Fruit fly (Drosophila melanogaster) whole organism, embryonic: ENCODE measurements around the gene Vha14-2.

Source experiments
- Abd-B ChIP-seq: fragments of 200-800 bp; sonication (Bioruptor generic); optimal IDR thresholded peaks from 2 replicates; lab custom pipeline; 2018; ENCODE audit warnings: missing biosample characterization, mild to moderate bottlenecking, missing genetic modification characterization, moderate library complexity
- Asciz ChIP-seq: fragments of 200-800 bp; sonication (Bioruptor generic); optimal IDR thresholded peaks from 2 replicates; lab custom pipeline; 2017; ENCODE audit warnings: missing biosample characterization, mild to moderate bottlenecking, missing genetic modification characterization, missing genetic modification reagents
- Bteb2 ChIP-seq: fragments of 200-800 bp; sonication (Bioruptor generic); optimal IDR thresholded peaks from 2 replicates; lab custom pipeline; 2016; ENCODE audit warnings: missing biosample characterization, missing genetic modification characterization
- CG10147 ChIP-seq: fragments of 200-800 bp; sonication (Bioruptor generic); optimal IDR thresholded peaks from 2 replicates; lab custom pipeline; 2019; ENCODE audit warnings: missing biosample characterization, mild to moderate bottlenecking, missing genetic modification characterization, moderate library complexity
- CG14014 ChIP-seq: fragments of 200-800 bp; sonication (Bioruptor generic); IDR thresholded peaks from 2 replicates; pipeline ENCODE4 v1.3.6; 2022; ENCODE audit warnings: missing biosample characterization, missing genetic modification characterization
- CG14050 ChIP-seq: fragments of 200-800 bp; sonication (Bioruptor generic); IDR thresholded peaks from 3 replicates; pipeline ENCODE4 v1.3.6; 2022; ENCODE audit warnings: missing biosample characterization, missing genetic modification characterization
- CG1602 ChIP-seq: fragments of 200-800 bp; sonication (Bioruptor generic); optimal IDR thresholded peaks from 3 replicates; lab custom pipeline; 2016; ENCODE audit warnings: missing biosample characterization, missing genetic modification characterization
- CG16779 ChIP-seq: fragments of 200-800 bp; sonication (Bioruptor generic); IDR thresholded peaks from 2 replicates; pipeline ENCODE4 v1.3.6; 2022; ENCODE audit warnings: missing biosample characterization, missing genetic modification characterization
- CG16813 ChIP-seq: fragments of 200-800 bp; sonication (Bioruptor generic); IDR thresholded peaks from 3 replicates; pipeline ENCODE4 v1.3.6; 2022; ENCODE audit warnings: missing biosample characterization, missing genetic modification characterization; ENCODE audit not compliant: partially characterized antibody
- CG2202 ChIP-seq: fragments of 200-800 bp; sonication (Bioruptor generic); optimal IDR thresholded peaks from 2 replicates; lab custom pipeline; 2018; ENCODE audit warnings: missing biosample characterization, mild to moderate bottlenecking, missing genetic modification characterization
- CG3163 ChIP-seq: fragments of 200-800 bp; sonication (Bioruptor generic); optimal IDR thresholded peaks from 3 replicates; lab custom pipeline; 2016; ENCODE audit warnings: missing biosample characterization, missing genetic modification characterization
- CG32767 ChIP-seq: fragments of 200-800 bp; sonication (Bioruptor generic); IDR thresholded peaks from 2 replicates; pipeline ENCODE4 v1.3.6; 2022; ENCODE audit warnings: missing biosample characterization, missing genetic modification characterization
- CG4328 ChIP-seq: fragments of 200-800 bp; sonication (Bioruptor generic); optimal IDR thresholded peaks from 3 replicates; lab custom pipeline; 2017; ENCODE audit warnings: missing biosample characterization, missing genetic modification reagents, missing genetic modification characterization
- CG4424 ChIP-seq: fragments of 200-800 bp; sonication (Bioruptor generic); optimal IDR thresholded peaks from 3 replicates; lab custom pipeline; 2016; ENCODE audit warnings: missing biosample characterization, missing genetic modification characterization
- CG7928 ChIP-seq: fragments of 200-800 bp; sonication (Bioruptor generic); optimal IDR thresholded peaks from 2 replicates; lab custom pipeline; 2017; ENCODE audit warnings: missing biosample characterization, mild to moderate bottlenecking, missing genetic modification characterization
- CG8478 ChIP-seq: fragments of >200 bp; optimal IDR thresholded peaks from 2 replicates; lab custom pipeline; 2018
- CG9876 ChIP-seq: fragments of 200-800 bp; sonication (Bioruptor generic); optimal IDR thresholded peaks from 2 replicates; lab custom pipeline; 2016; ENCODE audit warnings: missing biosample characterization, missing genetic modification characterization
- CTCF ChIP-seq: fragments of 200-800 bp; sonication (Bioruptor generic); optimal IDR thresholded peaks from 2 replicates; lab custom pipeline; 2017; ENCODE audit warnings: missing biosample characterization, mild to moderate bottlenecking, missing genetic modification characterization, moderate library complexity
- Dbx ChIP-seq: fragments of 200-800 bp; sonication (Bioruptor generic); IDR thresholded peaks from 3 replicates; pipeline ENCODE4 v1.3.6; 2022; ENCODE audit warnings: missing biosample characterization, missing genetic modification characterization
- ERR ChIP-seq: fragments of 200-800 bp; sonication (Bioruptor generic); optimal IDR thresholded peaks from 2 replicates; lab custom pipeline; 2016; ENCODE audit warnings: missing biosample characterization, missing genetic modification characterization
- Ets65A ChIP-seq: fragments of 200-800 bp; sonication (Bioruptor generic); peaks from one replicate; lab custom pipeline; 2016; ENCODE audit warnings: missing biosample characterization, missing genetic modification characterization
- GATAe ChIP-seq: fragments of 200-800 bp; sonication (Bioruptor generic); conservative IDR thresholded peaks from 2 replicates; pipeline ENCODE4 v1.3.6; 2022; ENCODE audit warnings: missing biosample characterization, missing genetic modification characterization
- HmgZ ChIP-seq: fragments of 200-800 bp; sonication (Bioruptor generic); optimal IDR thresholded peaks from 2 replicates; lab custom pipeline; 2018; ENCODE audit warnings: missing biosample characterization, mild to moderate bottlenecking, missing genetic modification characterization
- Hmr ChIP-seq: fragments of 200-800 bp; sonication (Bioruptor generic); optimal IDR thresholded peaks from 3 replicates; lab custom pipeline; 2017; ENCODE audit warnings: mild to moderate bottlenecking, missing biosample characterization, missing genetic modification reagents, missing genetic modification characterization
- Nf-YB ChIP-seq: fragments of 200-800 bp; sonication (Bioruptor generic); optimal IDR thresholded peaks from 3 replicates; lab custom pipeline; 2019; ENCODE audit warnings: missing biosample characterization, mild to moderate bottlenecking, missing genetic modification characterization, moderate library complexity
- Opbp ChIP-seq: fragments of 200-800 bp; sonication (Bioruptor generic); IDR thresholded peaks from 3 replicates; pipeline ENCODE4 v1.3.6; 2022; ENCODE audit warnings: missing biosample characterization, missing genetic modification characterization; ENCODE audit not compliant: partially characterized antibody
- Ptx1 ChIP-seq: fragments of 200-800 bp; sonication (Bioruptor generic); IDR thresholded peaks from 2 replicates; pipeline ENCODE4 v1.3.6; 2022; ENCODE audit warnings: missing biosample characterization, missing genetic modification characterization
- Trl ChIP-seq, 3 experiments: fragments of >200 bp in 2 of 3; fragments of 200-800 bp in 1 of 3; sonication (Bioruptor generic) in 1 of 3; optimal IDR thresholded peaks; 2 replicates in 1 of 3; 3 replicates in 2 of 3; lab custom pipeline; 2016 to 2017; ENCODE audit warnings: missing biosample characterization in 1 of 3, missing genetic modification characterization in 1 of 3
- amos ChIP-seq: fragments of 200-800 bp; sonication (Bioruptor generic); IDR thresholded peaks from 2 replicates; pipeline ENCODE4 v1.3.6; 2022; ENCODE audit warnings: missing biosample characterization, missing genetic modification characterization; ENCODE audit not compliant: partially characterized antibody
- cg ChIP-seq: fragments of 200-800 bp; sonication (Bioruptor generic); optimal IDR thresholded peaks from 3 replicates; lab custom pipeline; 2019; ENCODE audit warnings: missing biosample characterization, mild to moderate bottlenecking, missing genetic modification characterization, moderate library complexity
- crc ChIP-seq: fragments of 200-800 bp; sonication (Bioruptor generic); optimal IDR thresholded peaks from 2 replicates; lab custom pipeline; 2016; ENCODE audit warnings: missing biosample characterization, missing genetic modification characterization
- ewg ChIP-seq: fragments of 200-800 bp; sonication (Bioruptor generic); optimal IDR thresholded peaks from 3 replicates; lab custom pipeline; 2017; ENCODE audit warnings: mild to moderate bottlenecking, missing biosample characterization, missing genetic modification reagents, missing genetic modification characterization
- fru ChIP-seq: fragments of >200 bp; optimal IDR thresholded peaks from 2 replicates; lab custom pipeline; 2017
- hkb ChIP-seq, 2 experiments: fragments of 200-800 bp in 1 of 2; fragments of >200 bp in 1 of 2; sonication (Bioruptor generic) in 1 of 2; IDR thresholded peaks in 1 of 2; optimal IDR thresholded peaks in 1 of 2; 2 replicates each; pipeline versions ENCODE4 v1.3.6 to Lab custom; 2017 to 2022; ENCODE audit warnings: missing biosample characterization in 1 of 2, missing genetic modification characterization in 1 of 2
- ken ChIP-seq: fragments of 200-800 bp; sonication (Bioruptor generic); IDR thresholded peaks from 3 replicates; pipeline ENCODE4 v1.3.6; 2022; ENCODE audit warnings: missing biosample characterization, missing genetic modification characterization
- mirr ChIP-seq: fragments of 200-800 bp; sonication (Bioruptor generic); optimal IDR thresholded peaks from 3 replicates; lab custom pipeline; 2018; ENCODE audit warnings: missing biosample characterization, mild to moderate bottlenecking, missing genetic modification characterization
- mld ChIP-seq: fragments of 200-800 bp; sonication (Bioruptor generic); IDR thresholded peaks from 3 replicates; pipeline ENCODE4 v1.3.6; 2022; ENCODE audit warnings: missing biosample characterization, missing genetic modification characterization; ENCODE audit not compliant: partially characterized antibody
- oc ChIP-seq: fragments of 200-800 bp; sonication (Bioruptor generic); optimal IDR thresholded peaks from 2 replicates; lab custom pipeline; 2018; ENCODE audit warnings: missing biosample characterization, mild to moderate bottlenecking, missing genetic modification characterization, moderate library complexity
- pho ChIP-seq: fragments of 200-800 bp; sonication (Bioruptor generic); optimal IDR thresholded peaks from 2 replicates; lab custom pipeline; 2016; ENCODE audit warnings: missing biosample characterization, missing genetic modification characterization
- pita ChIP-seq: fragments of 200-800 bp; sonication (Bioruptor generic); optimal IDR thresholded peaks from 2 replicates; lab custom pipeline; 2017; ENCODE audit warnings: missing biosample characterization, mild to moderate bottlenecking, missing genetic modification characterization
- prd ChIP-seq, 3 experiments: fragments of >200 bp in 2 of 3; fragments of 200-800 bp in 1 of 3; sonication (Bioruptor generic) in 1 of 3; optimal IDR thresholded peaks in 2 of 3; IDR thresholded peaks in 1 of 3; 2 replicates in 2 of 3; 3 replicates in 1 of 3; pipeline versions ENCODE4 v1.3.6 to Lab custom; 2017 to 2022; ENCODE audit warnings: missing biosample characterization in 1 of 3, missing genetic modification characterization in 1 of 3
- repo ChIP-seq: fragments of 200-800 bp; sonication (Bioruptor generic); optimal IDR thresholded peaks from 2 replicates; lab custom pipeline; 2016; ENCODE audit warnings: missing biosample characterization, missing genetic modification characterization
- sisA ChIP-seq: fragments of 200-800 bp; sonication (Bioruptor generic); IDR thresholded peaks from 2 replicates; pipeline ENCODE4 v1.3.6; 2022; ENCODE audit warnings: missing biosample characterization, missing genetic modification characterization
- slbo ChIP-seq: fragments of 200-800 bp; sonication (Bioruptor generic); IDR thresholded peaks from 2 replicates; pipeline ENCODE4 v1.3.6; 2022; ENCODE audit warnings: missing biosample characterization, missing genetic modification characterization
- sqz ChIP-seq: fragments of 200-800 bp; sonication (Bioruptor generic); optimal IDR thresholded peaks from 3 replicates; lab custom pipeline; 2018; ENCODE audit warnings: missing biosample characterization, mild to moderate bottlenecking, missing genetic modification characterization
- stwl ChIP-seq: fragments of 200-800 bp; sonication (Bioruptor generic); optimal IDR thresholded peaks from 3 replicates; lab custom pipeline; 2018; ENCODE audit warnings: missing biosample characterization, mild to moderate bottlenecking, missing genetic modification characterization, moderate library complexity
- vfl ChIP-seq: fragments of 200-800 bp; sonication (Bioruptor generic); optimal IDR thresholded peaks from 2 replicates; lab custom pipeline; 2016; ENCODE audit warnings: missing biosample characterization, missing genetic modification characterization
- vnd ChIP-seq: fragments of 200-800 bp; sonication (Bioruptor generic); IDR thresholded peaks from 3 replicates; pipeline ENCODE4 v1.3.6; 2022; ENCODE audit warnings: missing biosample characterization, missing genetic modification characterization; ENCODE audit not compliant: partially characterized antibody
- vvl ChIP-seq: fragments of 200-800 bp; sonication (Bioruptor generic); IDR thresholded peaks from 2 replicates; pipeline ENCODE4 v1.3.6; 2022; ENCODE audit warnings: missing biosample characterization, missing genetic modification characterization
- wdn ChIP-seq: fragments of 200-800 bp; sonication (Bioruptor generic); IDR thresholded peaks from 2 replicates; pipeline ENCODE4 v1.3.6; 2022; ENCODE audit warnings: missing biosample characterization, missing genetic modification characterization
- wor ChIP-seq: fragments of 200-800 bp; sonication (Bioruptor generic); IDR thresholded peaks from 2 replicates; pipeline ENCODE4 v1.3.6; 2022; ENCODE audit warnings: missing biosample characterization, missing genetic modification characterization

The Vha14-2 gene

DNA sequence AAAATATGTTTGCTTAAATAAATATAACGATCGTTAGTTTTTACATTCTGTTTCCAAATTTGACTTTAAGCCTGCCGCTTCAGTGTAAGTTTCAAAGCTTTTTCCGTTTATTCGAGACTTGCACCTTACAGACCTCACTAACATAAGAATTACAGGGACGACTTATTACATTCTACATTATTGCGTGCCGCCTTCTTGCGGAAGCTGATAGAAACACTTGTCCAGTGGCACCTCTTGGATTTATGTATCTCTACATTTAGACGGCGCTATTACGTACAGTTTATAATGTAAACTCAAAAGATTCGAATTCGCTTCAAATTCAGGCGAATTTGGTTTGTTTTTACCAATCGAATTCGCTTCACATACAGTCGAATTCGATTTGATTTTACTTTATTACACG lies 48.3 kb downstream of the Vha14-2 start (continued):
- TF ChIP-seq sqz (GFP tag; lab: Kevin White, UChicago), result no peak
- no peak for TF ChIP-seq fru
- peak; percentile 58; the same call in 1 of the 2 replicates for TF ChIP-seq slbo
- TF ChIP-seq hkb (optimal IDR thresholded peaks at IDR 0.05; lab: Kevin White, UChicago), result peak; percentile 15
- no peak for TF ChIP-seq hkb (GFP tag; IDR thresholded peaks at IDR 0.05; lab: Robert Waterston, UW)
- TF ChIP-seq stwl (tag; lab: Kevin White, UChicago), result peak; percentile 23
- no peak for TF ChIP-seq CG4328 (GFP tag; lab: Kevin White, UChicago)
- TF ChIP-seq Dbx (GFP tag; lab: Robert Waterston, UW), result peak; percentile 54; the same call in 2 of the 3 replicates
- TF ChIP-seq mirr (GFP tag; lab: Kevin White, UChicago), result no peak
- TF ChIP-seq pita (GFP tag; lab: Kevin White, UChicago), result peak; percentile 65
- peak; percentile 45 for TF ChIP-seq Abd-B (GFP tag; lab: Kevin White, UChicago)
- peak; percentile 75 for TF ChIP-seq amos
- TF ChIP-seq Bteb2 (GFP tag; lab: Kevin White, UChicago), result peak; percentile 17
- peak in 1 of 2 experiments; percentile 63 for TF ChIP-seq prd (optimal IDR thresholded peaks at IDR 0.05; lab: Kevin White, UChicago)
- no peak for TF ChIP-seq prd (GFP tag; IDR thresholded peaks at IDR 0.05; lab: Robert Waterston, UW)
- TF ChIP-seq CG32767, result no peak
- TF ChIP-seq Opbp (GFP tag; lab: Robert Waterston, UW), result peak; percentile 61; the same call in 1 of the 3 replicates
- no peak for TF ChIP-seq cg
- no peak for TF ChIP-seq GATAe (GFP tag; lab: Robert Waterston, UW)
- TF ChIP-seq repo (GFP tag; lab: Kevin White, UChicago), result no peak
- no peak for TF ChIP-seq crc (GFP tag; lab: Kevin White, UChicago)
- TF ChIP-seq vfl, result no peak
- TF ChIP-seq CG8478 (lab: Kevin White, UChicago), result peak; percentile 84
- TF ChIP-seq wdn (GFP tag; lab: Robert Waterston, UW), result no peak
- no peak for TF ChIP-seq Nf-YB (GFP tag; lab: Kevin White, UChicago)
- no peak for TF ChIP-seq wor (GFP tag; lab: Robert Waterston, UW)
- peak; percentile 6 for TF ChIP-seq pho
- peak; percentile 23 for TF ChIP-seq ERR (GFP tag; lab: Kevin White, UChicago)
- TF ChIP-seq CG14050 (GFP tag; lab: Robert Waterston, UW), result no peak
- TF ChIP-seq Hmr (GFP tag; lab: Kevin White, UChicago), result peak; percentile 61
- TF ChIP-seq Asciz, result no peak
- TF ChIP-seq sisA, result peak; percentile 33; the same call in 1 of the 2 replicates
- TF ChIP-seq CG14014 (GFP tag; lab: Robert Waterston, UW), result no peak
- TF ChIP-seq CTCF (GFP tag; lab: Kevin White, UChicago), result peak; percentile 96
- peak; percentile 90 for TF ChIP-seq Ets65A (GFP tag; lab: Kevin White, UChicago)
- TF ChIP-seq ken (GFP tag; lab: Robert Waterston, UW), result 0 out of 3 replicates have a peak, but pooled peaks have one; percentile 50
- peak; percentile 26 for TF ChIP-seq vvl (GFP tag; lab: Robert Waterston, UW)
- TF ChIP-seq CG4424, result no peak
- TF ChIP-seq Ptx1 (GFP tag; lab: Robert Waterston, UW), result peak; percentile 41
- TF ChIP-seq ewg (GFP tag; lab: Kevin White, UChicago), result no peak
- TF ChIP-seq CG1602 (GFP tag; lab: Kevin White, UChicago), result no peak
- no peak for TF ChIP-seq oc (tag; lab: Kevin White, UChicago)
- no peak for TF ChIP-seq CG16779 (GFP tag; lab: Robert Waterston, UW)
- peak; percentile 73 for TF ChIP-seq HmgZ
- TF ChIP-seq mld (GFP tag; lab: Robert Waterston, UW), result no peak
- TF ChIP-seq Trl (optimal IDR thresholded peaks at IDR 0.05; lab: Kevin White, UChicago), result no peak
- peak; percentile 15 for TF ChIP-seq Trl (GFP tag; optimal IDR thresholded peaks at IDR 0.05; lab: Kevin White, UChicago)
- TF ChIP-seq CG9876 (GFP tag; lab: Kevin White, UChicago), result peak; percentile 39
- TF ChIP-seq CG3163 (GFP tag; lab: Kevin White, UChicago), result peak; percentile 15
- peak; percentile 23; the same call in 1 of the 3 replicates for TF ChIP-seq vnd (GFP tag; lab: Robert Waterston, UW)
- peak; percentile 23 for TF ChIP-seq CG10147 (GFP tag; lab: Kevin White, UChicago)
- peak; percentile 53; the same call in 2 of the 3 replicates for TF ChIP-seq CG16813 (GFP tag; lab: Robert Waterston, UW)
- no peak for TF ChIP-seq CG7928
- TF ChIP-seq CG2202 (tag; lab: Kevin White, UChicago), result no peak
